Worm (Caenorhabditis elegans): Measurements from ENCODE around the gene R74.8.
A peak's percentile ranks its signal among the peaks of the same experiment; 100 is the strongest.

Gene R74.8

DNA sequence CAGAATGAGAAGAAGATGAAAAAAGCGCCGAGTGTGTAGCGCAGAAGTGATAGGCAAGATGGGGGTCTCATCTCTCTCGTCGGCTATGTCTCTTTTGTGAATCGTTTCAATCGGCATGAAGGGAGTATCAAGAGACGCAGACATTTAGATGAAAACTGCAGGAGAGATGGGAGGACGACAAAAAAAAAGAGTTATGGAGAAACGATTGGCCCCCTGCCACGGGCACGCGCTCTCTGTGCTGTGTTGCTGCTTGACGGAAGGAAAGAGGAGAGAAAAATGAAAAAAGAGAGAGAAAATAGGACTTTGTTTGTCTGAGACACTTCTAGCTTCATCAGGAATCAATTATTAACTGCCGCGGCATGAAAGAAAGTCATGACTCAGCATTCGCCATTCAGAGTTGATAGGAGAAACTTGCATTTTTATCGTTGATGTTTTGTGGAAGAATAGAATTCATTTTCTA is 17.6 kb downstream of the R74.8 start:
- no peak for TF ChIP-seq che-1 (tag; optimal IDR thresholded peaks at IDR 0.05)
- TF ChIP-seq unc-86 (tag; optimal IDR thresholded peaks at IDR 0.05) = no peak
- peak; percentile 43 for TF ChIP-seq fkh-6 (tag; optimal IDR thresholded peaks at IDR 0.05)
- TF ChIP-seq madf-2 (tag; optimal IDR thresholded peaks at IDR 0.05) = no peak
- TF ChIP-seq ceh-14 (tag; optimal IDR thresholded peaks at IDR 0.05) = peak; percentile 85
- TF ChIP-seq hlh-15 (tag; optimal IDR thresholded peaks at IDR 0.05) = no peak
- TF ChIP-seq unc-3 (GFP tag; conservative IDR thresholded peaks at IDR 0.05) = no peak
- peak; percentile 57 for TF ChIP-seq unc-3 (tag; optimal IDR thresholded peaks at IDR 0.05)
- TF ChIP-seq pros-1 (tag; optimal IDR thresholded peaks at IDR 0.05) = peak; percentile 84
- no peak for TF ChIP-seq pax-1 (tag; optimal IDR thresholded peaks at IDR 0.05)
- TF ChIP-seq elt-4 (tag; optimal IDR thresholded peaks at IDR 0.05) = no peak
- TF ChIP-seq nhr-11 (tag; optimal IDR thresholded peaks at IDR 0.05) = no peak
- no peak for TF ChIP-seq ceh-45 (GFP tag; IDR thresholded peaks at IDR 0.05)
- no peak for TF ChIP-seq mec-3 (tag; optimal IDR thresholded peaks at IDR 0.05; ENCODE audit: borderline replicate concordance)
- TF ChIP-seq T23F11.4 (GFP tag; optimal IDR thresholded peaks at IDR 0.05) = no peak
- TF ChIP-seq ceh-22 (tag; optimal IDR thresholded peaks at IDR 0.05) = no peak
- peak; percentile 33 for TF ChIP-seq F13H6.1 (tag; optimal IDR thresholded peaks at IDR 0.05)
- peak; percentile 31 for TF ChIP-seq ceh-2 (tag; optimal IDR thresholded peaks at IDR 0.05)
- TF ChIP-seq ama-1 (optimal IDR thresholded peaks at IDR 0.05) = no peak
- no peak for TF ChIP-seq nhr-232 (tag; optimal IDR thresholded peaks at IDR 0.05)
- peak; percentile 66 for TF ChIP-seq rnt-1 (tag; optimal IDR thresholded peaks at IDR 0.05)
- peak; percentile 59 for TF ChIP-seq hlh-6 (tag; optimal IDR thresholded peaks at IDR 0.05)
- no peak for TF ChIP-seq lin-11 (tag; optimal IDR thresholded peaks at IDR 0.05)
- TF ChIP-seq hlh-13 (GFP tag; optimal IDR thresholded peaks at IDR 0.05) = no peak
- no peak for TF ChIP-seq C38D4.7 (GFP tag; optimal IDR thresholded peaks at IDR 0.05)
- no peak for TF ChIP-seq dmd-4 (tag; optimal IDR thresholded peaks at IDR 0.05; ENCODE audit: borderline replicate concordance)
- TF ChIP-seq pag-3 (tag; optimal IDR thresholded peaks at IDR 0.05; ENCODE audit: borderline replicate concordance) = peak; percentile 21
- peak; percentile 29 for TF ChIP-seq dve-1 (tag; optimal IDR thresholded peaks at IDR 0.05)
- TF ChIP-seq ceh-9 (tag; optimal IDR thresholded peaks at IDR 0.05) = no peak
- peak; percentile 86 for TF ChIP-seq unc-55 (GFP tag; optimal IDR thresholded peaks at IDR 0.05)
- TF ChIP-seq ceh-34 (tag; optimal IDR thresholded peaks at IDR 0.05) = peak; percentile 72
- peak; percentile 84 for TF ChIP-seq unc-42 (tag; optimal IDR thresholded peaks at IDR 0.05)
- TF ChIP-seq pha-4 (tag; optimal IDR thresholded peaks at IDR 0.05) = no peak
- TF ChIP-seq ref-2 (tag; optimal IDR thresholded peaks at IDR 0.05) = peak; percentile 61
- no peak for TF ChIP-seq ceh-24 (tag; optimal IDR thresholded peaks at IDR 0.05)
- TF ChIP-seq hlh-30 (tag; optimal IDR thresholded peaks at IDR 0.05; ENCODE audit: insufficient read depth) = peak; percentile 62
- no peak for TF ChIP-seq ceh-30 (tag; optimal IDR thresholded peaks at IDR 0.05)
- TF ChIP-seq syd-9 (tag; optimal IDR thresholded peaks at IDR 0.05) = peak; percentile 38
- no peak for TF ChIP-seq fkh-10 (GFP tag; optimal IDR thresholded peaks at IDR 0.05)
- peak; percentile 36 for TF ChIP-seq hlh-8 (tag; optimal IDR thresholded peaks at IDR 0.05)
- TF ChIP-seq sox-4 (tag; optimal IDR thresholded peaks at IDR 0.05) = no peak
- peak; percentile 14 for TF ChIP-seq pat-9 (tag; optimal IDR thresholded peaks at IDR 0.05)
- no peak for TF ChIP-seq eyg-1 (tag; optimal IDR thresholded peaks at IDR 0.05)
- TF ChIP-seq tbx-2 (tag; optimal IDR thresholded peaks at IDR 0.05) = peak; percentile 78
- TF ChIP-seq sox-2 (GFP tag; IDR thresholded peaks at IDR 0.05) = no peak
- TF ChIP-seq ceh-48 (tag; optimal IDR thresholded peaks at IDR 0.05) = peak; percentile 25
- TF ChIP-seq nfya-1 (tag; optimal IDR thresholded peaks at IDR 0.05) = peak; percentile 88
- TF ChIP-seq fax-1 (tag; optimal IDR thresholded peaks at IDR 0.05) = no peak
- no peak for TF ChIP-seq tbx-7 (tag; optimal IDR thresholded peaks at IDR 0.05)
- peak; percentile 8 for TF ChIP-seq lim-6 (tag; optimal IDR thresholded peaks at IDR 0.05)
- peak; percentile 32 for TF ChIP-seq sdc-2 (tag; optimal IDR thresholded peaks at IDR 0.05)
- TF ChIP-seq pqm-1 (tag; optimal IDR thresholded peaks at IDR 0.05) = peak; percentile 55
- no peak for TF ChIP-seq K02D7.2 (tag; optimal IDR thresholded peaks at IDR 0.05)
- no peak for TF ChIP-seq ttx-3 (tag; optimal IDR thresholded peaks at IDR 0.05)
